Fruit fly (Drosophila melanogaster): ENCODE data around the gene Ada.

Gene Ada

dm6 chr3R:9047561-9048465, 17.2 kb upstream of the Ada start, which contains the start of gene Rel:
TSS of gene Rel (minus strand) at chr3R:9047977.
- peak; percentile 62 for TF ChIP-seq OdsH (GFP tag; optimal IDR thresholded peaks at IDR 0.05)
- TF ChIP-seq Eip78C (GFP tag) = peak; percentile 76
- TF ChIP-seq net (GFP tag; optimal IDR thresholded peaks at IDR 0.05) = no peak
- no peak for TF ChIP-seq CG4318 (GFP tag; optimal IDR thresholded peaks at IDR 0.05)
- peak; percentile 13 for TF ChIP-seq fd59A (GFP tag; optimal IDR thresholded peaks at IDR 0.05)
- peak; percentile 90 for TF ChIP-seq CG6854 (GFP tag; optimal IDR thresholded peaks at IDR 0.05)
- TF ChIP-seq CG8319 (GFP tag; optimal IDR thresholded peaks at IDR 0.05) = no peak
- peak; percentile 62 for TF ChIP-seq CG8632 (GFP tag; optimal IDR thresholded peaks at IDR 0.05)
- peak; percentile 85 for TF ChIP-seq vri (GFP tag; optimal IDR thresholded peaks at IDR 0.05)
- TF ChIP-seq Hr39 (GFP tag; optimal IDR thresholded peaks at IDR 0.05) = peak; percentile 27
- no peak for TF ChIP-seq Ets21C (GFP tag; optimal IDR thresholded peaks at IDR 0.05)
- TF ChIP-seq svp (GFP tag) = peak; percentile 90
- TF ChIP-seq Sox102F (GFP tag; optimal IDR thresholded peaks at IDR 0.05) = peak; percentile 20
- no peak for TF ChIP-seq CG11902 (GFP tag; optimal IDR thresholded peaks at IDR 0.05)
- TF ChIP-seq achi (GFP tag; optimal IDR thresholded peaks at IDR 0.05) = peak; percentile 59
- TF ChIP-seq CG10669 (GFP tag; optimal IDR thresholded peaks at IDR 0.05) = no peak
- TF ChIP-seq topi (GFP tag; optimal IDR thresholded peaks at IDR 0.05) = peak; percentile 15
- peak; percentile 18 for TF ChIP-seq CG6808 (GFP tag; optimal IDR thresholded peaks at IDR 0.05)
- TF ChIP-seq ss (GFP tag; optimal IDR thresholded peaks at IDR 0.05) = peak; percentile 17 to 21
- peak; percentile 57 for TF ChIP-seq acj6 (GFP tag; optimal IDR thresholded peaks at IDR 0.05)
- TF ChIP-seq Lpt (GFP tag; optimal IDR thresholded peaks at IDR 0.05) = no peak
- no peak for TF ChIP-seq CG7368 (GFP tag; optimal IDR thresholded peaks at IDR 0.05)
- peak; percentile 63 for TF ChIP-seq CG11762 (GFP tag; optimal IDR thresholded peaks at IDR 0.05; ENCODE audit: insufficient read depth)
- TF ChIP-seq Met (GFP tag; optimal IDR thresholded peaks at IDR 0.05) = peak; percentile 23
- TF ChIP-seq dac (GFP tag; optimal IDR thresholded peaks at IDR 0.05) = no peak
- peak; percentile 72 for TF ChIP-seq CG34406 (GFP tag; optimal IDR thresholded peaks at IDR 0.05)
- TF ChIP-seq Eip75B (GFP tag; optimal IDR thresholded peaks at IDR 0.05) = peak; percentile 6
- peak; percentile 13 for TF ChIP-seq Sox14 (GFP tag; optimal IDR thresholded peaks at IDR 0.05)
- TF ChIP-seq lz (GFP tag; optimal IDR thresholded peaks at IDR 0.05) = peak; percentile 16
- TF ChIP-seq CG3919 (GFP tag; optimal IDR thresholded peaks at IDR 0.05) = peak; percentile 53
- TF ChIP-seq Ets96B (tag; optimal IDR thresholded peaks at IDR 0.05) = peak; percentile 70
- peak; percentile 75 for TF ChIP-seq fkh (GFP tag; optimal IDR thresholded peaks at IDR 0.05)
- TF ChIP-seq Smox (GFP tag; optimal IDR thresholded peaks at IDR 0.05) = peak; percentile 15
- no peak for TF ChIP-seq Hr38 (GFP tag; optimal IDR thresholded peaks at IDR 0.05)
- peak; percentile 81 for TF ChIP-seq CG3032 (tag; optimal IDR thresholded peaks at IDR 0.05)
- peak; percentile 38 for TF ChIP-seq Eip93F (GFP tag; optimal IDR thresholded peaks at IDR 0.05)
- peak; percentile 30 for TF ChIP-seq cyc (GFP tag; optimal IDR thresholded peaks at IDR 0.05)
- peak; percentile 56 for TF ChIP-seq esn (GFP tag; optimal IDR thresholded peaks at IDR 0.05)
- peak; percentile 28 for TF ChIP-seq CG6792 (GFP tag; optimal IDR thresholded peaks at IDR 0.05)
- peak; percentile 7 for TF ChIP-seq CG9139 (GFP tag; optimal IDR thresholded peaks at IDR 0.05)
- TF ChIP-seq salr (GFP tag; optimal IDR thresholded peaks at IDR 0.05) = no peak
- TF ChIP-seq CG11294 (GFP tag; IDR thresholded peaks at IDR 0.05) = no peak
- no peak for TF ChIP-seq fd85E (GFP tag; optimal IDR thresholded peaks at IDR 0.05)
- peak; percentile 21 for TF ChIP-seq pdm3 (GFP tag; optimal IDR thresholded peaks at IDR 0.05)
- TF ChIP-seq Hr4 (GFP tag; optimal IDR thresholded peaks at IDR 0.05) = peak; percentile 40
- TF ChIP-seq CG31627 (GFP tag; optimal IDR thresholded peaks at IDR 0.05) = peak; percentile 5
- TF ChIP-seq spab (GFP tag; optimal IDR thresholded peaks at IDR 0.05) = no peak
- peak; percentile 67 for TF ChIP-seq CG16779 (tag; optimal IDR thresholded peaks at IDR 0.05)
- no peak for TF ChIP-seq CG8119 (GFP tag; IDR thresholded peaks at IDR 0.05)
- peak; percentile 68 for TF ChIP-seq dsx (GFP tag; optimal IDR thresholded peaks at IDR 0.05; ENCODE audit: poor library complexity, severe bottlenecking)
